Worm (Caenorhabditis elegans) whole organism, L2 larva: ENCODE data around the gene fbxa-158.

Source experiments
- Y55F3AM.14 ChIP-seq: fragments of 200-800 bp; sonication (Bioruptor generic); optimal IDR thresholded peaks from 2 replicates; lab custom pipeline; 2018; ENCODE audit warnings: mild to moderate bottlenecking, missing genetic modification characterization, missing compliant biosample characterization
- ZK546.5 ChIP-seq: sonication (generic microtip); optimal IDR thresholded peaks from 2 replicates; lab custom pipeline; 2017; ENCODE audit warnings: missing biosample characterization, missing genetic modification characterization
- ama-1 ChIP-seq: fragments of 150-350 bp; optimal IDR thresholded peaks from 2 replicates; lab custom pipeline; 2018; ENCODE audit warnings: inconsistent platforms
- ceh-82 ChIP-seq: fragments of 150-350 bp; optimal IDR thresholded peaks from 2 replicates; lab custom pipeline; 2014; ENCODE audit warnings: missing biosample characterization, missing genetic modification characterization
- elt-3 ChIP-seq: sonication (generic microtip); optimal IDR thresholded peaks from 2 replicates; lab custom pipeline; 2017; ENCODE audit warnings: missing biosample characterization, missing genetic modification characterization
- lsy-2 ChIP-seq, 2 experiments: fragments of 150-350 bp in 1 of 2; sonication (generic microtip) in 1 of 2; optimal IDR thresholded peaks; 2 replicates each; lab custom pipeline; 2014 to 2017; ENCODE audit warnings: missing biosample characterization in 2 of 2, missing genetic modification characterization in 2 of 2
- unc-39 ChIP-seq: fragments of 150-350 bp; optimal IDR thresholded peaks from 2 replicates; lab custom pipeline; 2014; ENCODE audit warnings: missing biosample characterization, missing genetic modification characterization
- unc-55 ChIP-seq: fragments of 150-350 bp; sonication (generic microtip); optimal IDR thresholded peaks from 3 replicates; lab custom pipeline; 2014; ENCODE audit warnings: missing biosample characterization, missing genetic modification reagents, missing genetic modification characterization

ce11 chrII:1651804-1652203, 30.7 kb upstream of the fbxa-158 start, which contains the start of gene fbxb-16:
- TF ChIP-seq ama-1 (no peak), ZK546.5 (tag; lab: Kevin White, UChicago) (no peak), Y55F3AM.14 (GFP tag; lab: Kevin White, UChicago) (no peak), unc-55 (no peak), elt-3 (tag; lab: Kevin White, UChicago) (no peak), unc-39 (tag; lab: Kevin White, UChicago) (no peak), ceh-82 (tag; lab: Kevin White, UChicago) (no peak), lsy-2 (tag; optimal IDR thresholded peaks at IDR 0.05; lab: Kevin White, UChicago) (no peak)
